Worm (Caenorhabditis elegans) whole organism, L4 larva: ENCODE measurements around the gene dnc-2.

Experiments used
- F10B5.3 ChIP-seq: sonication (generic microtip); optimal IDR thresholded peaks from 2 replicates; lab custom pipeline; 2016; ENCODE audit warnings: mild to moderate bottlenecking, missing genetic modification characterization, missing compliant biosample characterization
- F26F4.8 ChIP-seq: fragments of 200-800 bp; sonication (Bioruptor generic); conservative IDR thresholded peaks from 2 replicates; pipeline ENCODE4 v1.3.6; 2022; ENCODE audit warnings: missing genetic modification characterization, missing compliant biosample characterization
- T20F7.1 ChIP-seq: fragments of 200-800 bp; sonication (Bioruptor generic); optimal IDR thresholded peaks from 2 replicates; lab custom pipeline; 2018; ENCODE audit warnings: mild to moderate bottlenecking, missing genetic modification characterization, missing compliant biosample characterization
- T26A8.4 ChIP-seq: fragments of 200-800 bp; sonication (Bioruptor generic); IDR thresholded peaks from 2 replicates; pipeline ENCODE4 v1.3.6; 2022; ENCODE audit warnings: missing genetic modification characterization, missing compliant biosample characterization
- Y5F2A.4 ChIP-seq: fragments of 200-800 bp; sonication (Bioruptor generic); optimal IDR thresholded peaks from 2 replicates; lab custom pipeline; 2018; ENCODE audit warnings: mild to moderate bottlenecking, missing genetic modification characterization, missing compliant biosample characterization
- Y75B8A.6 ChIP-seq: fragments of 200-800 bp; sonication (Bioruptor generic); IDR thresholded peaks from 2 replicates; pipeline ENCODE4 v1.3.6; 2022; ENCODE audit warnings: missing genetic modification reagents, missing genetic modification characterization, missing compliant biosample characterization
- ZK337.2 ChIP-seq: fragments of 200-800 bp; sonication (Bioruptor generic); IDR thresholded peaks from 2 replicates; pipeline ENCODE4 v1.3.6; 2022; ENCODE audit warnings: missing genetic modification reagents, missing genetic modification characterization, missing compliant biosample characterization
- ama-1 ChIP-seq: fragments of 150-350 bp; optimal IDR thresholded peaks from 2 replicates; lab custom pipeline; 2014; ENCODE audit warnings: inconsistent platforms, mixed read lengths
- arid-1 ChIP-seq: fragments of 200-800 bp; sonication (Bioruptor generic); conservative IDR thresholded peaks from 2 replicates; pipeline ENCODE4 v1.3.6; 2022; ENCODE audit warnings: missing genetic modification reagents, missing genetic modification characterization, missing compliant biosample characterization
- ceh-20 ChIP-seq: fragments of 200-800 bp; sonication (Bioruptor generic); IDR thresholded peaks from 2 replicates; pipeline ENCODE4 v1.3.6; 2022; ENCODE audit warnings: missing genetic modification reagents, missing genetic modification characterization, missing compliant biosample characterization
- ceh-44 ChIP-seq: fragments of 200-800 bp; sonication (Bioruptor generic); IDR thresholded peaks from 2 replicates; pipeline ENCODE4 v1.3.6; 2022; ENCODE audit warnings: missing genetic modification reagents, missing genetic modification characterization, missing compliant biosample characterization
- ceh-82 ChIP-seq: sonication (generic microtip); optimal IDR thresholded peaks from 2 replicates; lab custom pipeline; 2017; ENCODE audit warnings: missing biosample characterization, missing genetic modification characterization
- cey-2 ChIP-seq: sonication (generic microtip); optimal IDR thresholded peaks from 3 replicates; lab custom pipeline; 2017; ENCODE audit warnings: missing genetic modification characterization, mild to moderate bottlenecking, missing compliant biosample characterization, antibody characterized with exemption, borderline replicate concordance; ENCODE audit not compliant: insufficient read depth
- daf-16 ChIP-seq, 3 experiments: sonication (generic microtip); optimal IDR thresholded peaks; 2 replicates each; lab custom pipeline; 2016 to 2017; ENCODE audit warnings: missing genetic modification characterization in 3 of 3, missing genetic modification reagents in 3 of 3, mild to moderate bottlenecking in 2 of 3, missing compliant biosample characterization in 2 of 3, missing biosample characterization in 1 of 3, moderate library complexity in 1 of 3
- daf-8 ChIP-seq: fragments of 200-800 bp; sonication (Bioruptor generic); IDR thresholded peaks from 2 replicates; pipeline ENCODE4 v1.3.6; 2022; ENCODE audit warnings: missing genetic modification characterization, missing compliant biosample characterization
- dpl-1 ChIP-seq: fragments of 150-350 bp; optimal IDR thresholded peaks from 2 replicates; lab custom pipeline; 2014; ENCODE audit warnings: missing biosample characterization, missing genetic modification reagents, missing genetic modification characterization
- duxl-1 ChIP-seq: sonication (generic microtip); optimal IDR thresholded peaks from 2 replicates; lab custom pipeline; 2016; ENCODE audit warnings: mild to moderate bottlenecking, missing genetic modification characterization, moderate library complexity, missing compliant biosample characterization; ENCODE audit not compliant: poor library complexity
- dve-1 ChIP-seq: sonication (generic microtip); optimal IDR thresholded peaks from 2 replicates; lab custom pipeline; 2017; ENCODE audit warnings: antibody characterized with exemption, mild to moderate bottlenecking, missing genetic modification characterization, missing compliant biosample characterization; ENCODE audit not compliant: insufficient read depth
- fos-1 ChIP-seq: fragments of 150-350 bp; optimal IDR thresholded peaks from 2 replicates; lab custom pipeline; 2014; ENCODE audit warnings: missing biosample characterization, missing genetic modification characterization
- gei-8 ChIP-seq: fragments of 200-800 bp; sonication (Bioruptor generic); optimal IDR thresholded peaks from 2 replicates; lab custom pipeline; 2018; ENCODE audit warnings: mild to moderate bottlenecking, missing genetic modification characterization, missing compliant biosample characterization
- hif-1 ChIP-seq, 2 experiments: sonication (generic microtip); optimal IDR thresholded peaks; 2 replicates each; lab custom pipeline; 2016 to 2017; ENCODE audit warnings: missing compliant biosample characterization in 2 of 2, missing genetic modification characterization in 2 of 2, missing genetic modification reagents in 2 of 2, missing genotype in 2 of 2, mild to moderate bottlenecking in 1 of 2
- hlh-30 ChIP-seq: sonication (generic microtip); optimal IDR thresholded peaks from 2 replicates; lab custom pipeline; 2017; ENCODE audit warnings: antibody characterized with exemption, mild to moderate bottlenecking, missing genetic modification characterization, missing compliant biosample characterization; ENCODE audit not compliant: insufficient read depth
- hmg-1.1 ChIP-seq: fragments of 200-800 bp; sonication (Bioruptor generic); IDR thresholded peaks from 2 replicates; pipeline ENCODE4 v1.3.6; 2022; ENCODE audit warnings: missing genetic modification reagents, missing genetic modification characterization, missing compliant biosample characterization
- lin-15B ChIP-seq: fragments of 150-350 bp; sonication (generic microtip); optimal IDR thresholded peaks from 3 replicates; lab custom pipeline; 2014; ENCODE audit warnings: missing biosample characterization, missing genetic modification characterization
- lin-29 ChIP-seq: fragments of 200-800 bp; sonication (Bioruptor generic); IDR thresholded peaks from 2 replicates; pipeline ENCODE4 v1.3.6; 2022; ENCODE audit warnings: missing genetic modification reagents, missing genetic modification characterization, missing compliant biosample characterization
- lin-38 ChIP-seq: fragments of 200-800 bp; sonication (Bioruptor generic); IDR thresholded peaks from 2 replicates; pipeline ENCODE4 v1.3.6; 2022; ENCODE audit warnings: missing genetic modification reagents, missing genetic modification characterization, missing compliant biosample characterization
- mdl-1 ChIP-seq, 2 experiments: fragments of 150-350 bp in 1 of 2; sonication (generic microtip) in 1 of 2; optimal IDR thresholded peaks; 2 replicates each; lab custom pipeline; 2014 to 2017; ENCODE audit warnings: missing biosample characterization in 2 of 2, missing genetic modification characterization in 2 of 2
- mxl-3 ChIP-seq: fragments of 200-800 bp; sonication (Bioruptor generic); optimal IDR thresholded peaks from 2 replicates; lab custom pipeline; 2018; ENCODE audit warnings: mild to moderate bottlenecking, missing genetic modification characterization, missing compliant biosample characterization
- nhr-10 ChIP-seq: fragments of 150-350 bp; optimal IDR thresholded peaks from 2 replicates; lab custom pipeline; 2014; ENCODE audit warnings: missing biosample characterization, missing genetic modification characterization
- nhr-102 ChIP-seq: sonication (generic microtip); optimal IDR thresholded peaks from 2 replicates; lab custom pipeline; 2016; ENCODE audit warnings: mild to moderate bottlenecking, missing genetic modification characterization, moderate library complexity, missing compliant biosample characterization
- nhr-11 ChIP-seq: fragments of 150-350 bp; optimal IDR thresholded peaks from 2 replicates; lab custom pipeline; 2014; ENCODE audit warnings: missing biosample characterization, missing genetic modification characterization
- nhr-25 ChIP-seq: sonication (generic microtip); optimal IDR thresholded peaks from 2 replicates; lab custom pipeline; 2017; ENCODE audit warnings: missing genetic modification characterization, mild to moderate bottlenecking, missing compliant biosample characterization, antibody characterized with exemption, moderate library complexity, borderline replicate concordance; ENCODE audit not compliant: insufficient read depth
- nhr-28 ChIP-seq: fragments of 150-350 bp; optimal IDR thresholded peaks from 2 replicates; lab custom pipeline; 2014; ENCODE audit warnings: missing biosample characterization, missing genetic modification characterization
- nhr-48 ChIP-seq: sonication (generic microtip); optimal IDR thresholded peaks from 2 replicates; lab custom pipeline; 2016; ENCODE audit warnings: mild to moderate bottlenecking, missing genetic modification characterization, missing compliant biosample characterization
- nhr-6 ChIP-seq: fragments of 150-350 bp; optimal IDR thresholded peaks from 2 replicates; lab custom pipeline; 2014; ENCODE audit warnings: missing biosample characterization, missing genetic modification characterization
- nhr-76 ChIP-seq: fragments of 150-350 bp; optimal IDR thresholded peaks from 2 replicates; lab custom pipeline; 2014; ENCODE audit warnings: missing biosample characterization, missing genetic modification characterization
- nhr-77 ChIP-seq: fragments of 150-350 bp; optimal IDR thresholded peaks from 2 replicates; lab custom pipeline; 2014; ENCODE audit warnings: missing biosample characterization, missing genetic modification characterization
- pha-4 ChIP-seq, 2 experiments: fragments of 150-350 bp in 1 of 2; fragments of 200-800 bp in 1 of 2; sonication (Bioruptor generic) in 1 of 2; IDR thresholded peaks in 1 of 2; optimal IDR thresholded peaks in 1 of 2; 2 replicates each; pipeline versions ENCODE4 v1.3.6 to Lab custom; 2014 to 2022; ENCODE audit warnings: missing genetic modification characterization in 2 of 2, missing genetic modification reagents in 2 of 2, missing biosample characterization in 1 of 2, missing compliant biosample characterization in 1 of 2
- skn-1 ChIP-seq: fragments of 150-350 bp; optimal IDR thresholded peaks from 2 replicates; lab custom pipeline; 2014; ENCODE audit warnings: missing biosample characterization, missing genetic modification characterization
- snpc-1.2 ChIP-seq: fragments of 200-800 bp; sonication (Bioruptor generic); IDR thresholded peaks from 2 replicates; pipeline ENCODE4 v1.3.6; 2022; ENCODE audit warnings: missing genetic modification reagents, missing genetic modification characterization, missing compliant biosample characterization
- tag-97 ChIP-seq: fragments of 200-800 bp; sonication (Bioruptor generic); IDR thresholded peaks from 2 replicates; pipeline ENCODE4 v1.3.6; 2022; ENCODE audit warnings: missing genetic modification characterization, missing compliant biosample characterization
- tra-1 ChIP-seq: fragments of 200-800 bp; sonication (Bioruptor generic); IDR thresholded peaks from 2 replicates; pipeline ENCODE4 v1.3.6; 2022; ENCODE audit warnings: missing genetic modification reagents, missing genetic modification characterization, missing compliant biosample characterization
- unc-62 ChIP-seq, 3 experiments: fragments of 150-350 bp in 1 of 3; sonication (generic microtip); optimal IDR thresholded peaks in 2 of 3; peaks in 1 of 3; 1 replicate in 1 of 3; 2 replicates in 2 of 3; lab custom pipeline; 2014 to 2017; ENCODE audit warnings: missing biosample characterization in 3 of 3, missing genetic modification characterization in 3 of 3, missing genetic modification reagents in 3 of 3, missing genotype in 1 of 3
- zfp-3 ChIP-seq: fragments of 200-800 bp; sonication (Bioruptor generic); conservative IDR thresholded peaks from 2 replicates; pipeline ENCODE4 v1.3.6; 2022; ENCODE audit warnings: missing genetic modification reagents, missing genetic modification characterization, missing compliant biosample characterization

The dnc-2 gene

ce11 chrIII:5921067-5921678 is 4.4 kb downstream of the dnc-2 start (continued):
- no peak for TF ChIP-seq tag-97 (GFP tag; lab: Robert Waterston, UW)
- no peak for TF ChIP-seq hif-1 (tag; optimal IDR thresholded peaks at IDR 0.05; lab: Kevin White, UChicago)
- TF ChIP-seq F10B5.3 (tag; lab: Kevin White, UChicago), result no peak
- no peak for TF ChIP-seq skn-1
- TF ChIP-seq nhr-48 (tag; lab: Kevin White, UChicago), result peak; percentile 90
- no peak for TF ChIP-seq ama-1 (lab: Kevin White, UChicago)
- TF ChIP-seq hlh-30, result peak; percentile 62
- TF ChIP-seq pha-4 (GFP tag; IDR thresholded peaks at IDR 0.05; lab: Robert Waterston, UW), result no peak
- no peak for TF ChIP-seq pha-4 (tag; optimal IDR thresholded peaks at IDR 0.05; lab: Kevin White, UChicago)
- no peak for TF ChIP-seq hmg-1.1
- peak; percentile 52 for TF ChIP-seq nhr-28
- no peak for TF ChIP-seq lin-29 (GFP tag; lab: Robert Waterston, UW)
- no peak for TF ChIP-seq duxl-1 (tag; lab: Kevin White, UChicago)
- TF ChIP-seq nhr-11 (tag; lab: Kevin White, UChicago), result no peak
- peak in 1 of 2 experiments; percentile 36 for TF ChIP-seq mdl-1 (tag; optimal IDR thresholded peaks at IDR 0.05; lab: Kevin White, UChicago)
- no peak for TF ChIP-seq ceh-82 (tag; lab: Kevin White, UChicago)
- no peak for TF ChIP-seq Y75B8A.6 (GFP tag; lab: Robert Waterston, UW)
- TF ChIP-seq T20F7.1 (GFP tag; lab: Kevin White, UChicago), result no peak

ce11 chrIII:5919799-5920387 is 5.7 kb downstream of the dnc-2 start, which contains the start of the genes tdo-2 and C28H8.2:
tdo-2 (minus strand) TSS chrIII:5919955.
C28H8.2 (plus strand) TSS chrIII:5920322.
- TF ChIP-seq daf-16 (GFP tag; optimal IDR thresholded peaks at IDR 0.05; lab: Kevin White, UChicago), result no peak
- no peak for TF ChIP-seq daf-16 (tag; optimal IDR thresholded peaks at IDR 0.05; lab: Kevin White, UChicago)
- no peak for TF ChIP-seq nhr-102
- no peak for TF ChIP-seq nhr-77
- no peak for TF ChIP-seq T20F7.1 (GFP tag; lab: Kevin White, UChicago)
- TF ChIP-seq ceh-44, result no peak
- peak; percentile 84 for TF ChIP-seq cey-2 (tag; lab: Kevin White, UChicago)
- TF ChIP-seq nhr-76 (tag; lab: Kevin White, UChicago), result no peak
- TF ChIP-seq dpl-1, result peak; percentile 6
- TF ChIP-seq zfp-3 (GFP tag; lab: Robert Waterston, UW), result no peak
- peak in 1 of 2 experiments; percentile 99 for TF ChIP-seq unc-62 (GFP tag; optimal IDR thresholded peaks at IDR 0.05 in 1 of 2; lab: Kevin White, UChicago)
- no peak for TF ChIP-seq unc-62 (tag; optimal IDR thresholded peaks at IDR 0.05; lab: Kevin White, UChicago)
- peak; percentile 9; the same call in 1 of the 2 replicates for TF ChIP-seq T26A8.4 (GFP tag; lab: Robert Waterston, UW)
- TF ChIP-seq daf-8 (GFP tag; lab: Robert Waterston, UW), result no peak
- TF ChIP-seq Y5F2A.4 (GFP tag; lab: Kevin White, UChicago), result no peak
- TF ChIP-seq Y75B8A.6 (GFP tag; lab: Robert Waterston, UW), result no peak
- peak; percentile 0 for TF ChIP-seq nhr-10 (tag; lab: Kevin White, UChicago)
- TF ChIP-seq F10B5.3 (tag; lab: Kevin White, UChicago), result no peak
- no peak for TF ChIP-seq lin-15B (tag; lab: Kevin White, UChicago)
- TF ChIP-seq dve-1 (tag; lab: Kevin White, UChicago), result peak; percentile 60
- peak; percentile 56 for TF ChIP-seq ama-1 (lab: Kevin White, UChicago)
- TF ChIP-seq ceh-82 (tag; lab: Kevin White, UChicago), result no peak
- no peak for TF ChIP-seq arid-1 (GFP tag; lab: Robert Waterston, UW)
- TF ChIP-seq ZK337.2 (GFP tag; lab: Robert Waterston, UW), result no peak
- peak; percentile 86 for TF ChIP-seq mxl-3 (GFP tag; lab: Kevin White, UChicago)
- peak; percentile 81 for TF ChIP-seq ceh-20 (GFP tag; lab: Robert Waterston, UW)
- peak; percentile 84 for TF ChIP-seq hlh-30
- peak; percentile 70 for TF ChIP-seq nhr-25 (tag; lab: Kevin White, UChicago)
- TF ChIP-seq mdl-1 (tag; optimal IDR thresholded peaks at IDR 0.05; lab: Kevin White, UChicago), result peak; percentile 38 to 85
- TF ChIP-seq nhr-48 (tag; lab: Kevin White, UChicago), result peak; percentile 85
- no peak for TF ChIP-seq fos-1 (tag; lab: Kevin White, UChicago)
- TF ChIP-seq nhr-6 (tag; lab: Kevin White, UChicago), result no peak
- TF ChIP-seq gei-8 (GFP tag; lab: Kevin White, UChicago), result peak; percentile 44
- TF ChIP-seq tra-1, result peak; percentile 55; the same call in 1 of the 2 replicates
- TF ChIP-seq F26F4.8 (GFP tag; lab: Robert Waterston, UW), result no peak
- TF ChIP-seq snpc-1.2 (GFP tag; lab: Robert Waterston, UW), result no peak
- TF ChIP-seq lin-38 (GFP tag; lab: Robert Waterston, UW), result no peak
